Fruit fly (Drosophila melanogaster): Measurements from ENCODE around the gene wnd.

DNA sequence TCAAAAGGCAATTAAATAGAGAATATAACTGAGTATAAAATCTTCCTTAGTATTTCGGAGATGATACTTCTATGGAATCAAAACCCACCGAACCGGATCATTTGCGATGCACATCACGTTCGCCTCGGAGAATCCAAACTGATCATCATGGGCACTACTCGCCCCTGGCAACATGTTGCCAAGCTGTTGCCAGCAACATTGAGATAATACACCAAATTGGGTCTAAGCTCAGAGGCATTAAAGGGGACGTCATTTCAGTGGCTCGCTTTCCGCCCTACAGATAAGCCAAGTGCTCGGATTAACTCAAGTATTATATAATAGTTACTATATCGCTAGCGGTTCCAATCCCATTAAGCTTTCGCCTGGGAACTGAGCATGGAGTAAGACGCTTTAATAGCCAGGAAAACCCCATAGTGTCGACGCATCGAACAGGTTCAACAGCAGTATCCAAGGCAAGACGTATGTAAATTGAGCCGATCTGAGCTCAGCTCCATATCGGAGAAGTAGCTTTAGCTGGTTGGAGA, 29.5 kb downstream of the wnd start, which contains the start of the genes lush and CG9372:
- TF ChIP-seq pan (optimal IDR thresholded peaks at IDR 0.05) (no peak), h (GFP tag; optimal IDR thresholded peaks at IDR 0.05) (no peak), dsf (GFP tag; optimal IDR thresholded peaks at IDR 0.05; ENCODE audit: borderline replicate concordance) (no peak), psq (GFP tag; optimal IDR thresholded peaks at IDR 0.05) (no peak), Hr78 (GFP tag; optimal IDR thresholded peaks at IDR 0.05) (no peak)

All from whole organism, wandering third instar larva.